Worm (Caenorhabditis elegans) whole organism, young adult: ENCODE measurements around the gene col-146.
A peak's percentile ranks its signal among the peaks of the same experiment; 100 is the strongest.

ENCODE experiments used
- F22D6.2 ChIP-seq: sonication (generic microtip); optimal IDR thresholded peaks from 2 replicates; lab custom pipeline; 2016; ENCODE audit warnings: mild to moderate bottlenecking, missing genetic modification characterization, missing compliant biosample characterization
- F39B2.1 ChIP-seq: fragments of 200-800 bp; sonication (Bioruptor generic); IDR thresholded peaks from 2 replicates; pipeline ENCODE4 v1.3.6; 2022; ENCODE audit warnings: missing genetic modification reagents, missing genetic modification characterization, missing compliant biosample characterization
- K11D2.4 ChIP-seq: fragments of 200-800 bp; sonication (Bioruptor generic); IDR thresholded peaks from 2 replicates; pipeline ENCODE4 v1.3.6; 2022; ENCODE audit warnings: missing genetic modification reagents, missing genetic modification characterization, missing compliant biosample characterization
- T26A5.8 ChIP-seq: sonication (generic microtip); optimal IDR thresholded peaks from 2 replicates; lab custom pipeline; 2016; ENCODE audit warnings: missing genetic modification characterization, missing compliant biosample characterization
- ZK185.1 ChIP-seq: sonication (generic microtip); optimal IDR thresholded peaks from 2 replicates; lab custom pipeline; 2016; ENCODE audit warnings: mild to moderate bottlenecking, missing genetic modification characterization, missing compliant biosample characterization; ENCODE audit not compliant: poor library complexity, severe bottlenecking
- attf-3 ChIP-seq: fragments of 200-800 bp; sonication (Bioruptor generic); conservative IDR thresholded peaks from 2 replicates; pipeline ENCODE4 v1.3.6; 2022; ENCODE audit warnings: missing genetic modification reagents, missing genetic modification characterization, missing compliant biosample characterization
- attf-6 ChIP-seq: fragments of 200-800 bp; sonication (Bioruptor generic); IDR thresholded peaks from 2 replicates; pipeline ENCODE4 v1.3.6; 2022; ENCODE audit warnings: missing genetic modification reagents, missing genetic modification characterization, missing compliant biosample characterization
- bed-1 ChIP-seq: fragments of 200-800 bp; sonication (Bioruptor generic); IDR thresholded peaks from 2 replicates; pipeline ENCODE4 v1.3.6; 2022; ENCODE audit warnings: missing genetic modification reagents, missing genetic modification characterization, missing compliant biosample characterization
- bed-2 ChIP-seq: fragments of 200-800 bp; sonication (Bioruptor generic); IDR thresholded peaks from 2 replicates; pipeline ENCODE4 v1.3.6; 2022; ENCODE audit warnings: missing genetic modification reagents, missing genetic modification characterization, missing compliant biosample characterization
- cebp-1 ChIP-seq, 2 experiments: fragments of 200-800 bp in 1 of 2; sonication (Bioruptor generic) in 1 of 2; sonication (generic microtip) in 1 of 2; IDR thresholded peaks in 1 of 2; optimal IDR thresholded peaks in 1 of 2; 2 replicates each; pipeline versions ENCODE4 v1.3.6 to Lab custom; 2017 to 2022; ENCODE audit warnings: missing compliant biosample characterization in 2 of 2, missing genetic modification characterization in 2 of 2, mild to moderate bottlenecking in 1 of 2, missing genetic modification reagents in 1 of 2, moderate library complexity in 1 of 2
- die-1 ChIP-seq: sonication (generic microtip); optimal IDR thresholded peaks from 2 replicates; lab custom pipeline; 2016; ENCODE audit warnings: missing genotype, mild to moderate bottlenecking, missing genetic modification characterization, missing compliant biosample characterization
- dox-1 ChIP-seq: fragments of 200-800 bp; sonication (Bioruptor generic); IDR thresholded peaks from 2 replicates; pipeline ENCODE4 v1.3.6; 2022; ENCODE audit warnings: missing genetic modification reagents, missing genetic modification characterization, missing compliant biosample characterization
- him-1 ChIP-seq: sonication (generic microtip); optimal IDR thresholded peaks from 2 replicates; lab custom pipeline; 2016; ENCODE audit warnings: missing genotype, missing genetic modification reagents, missing genetic modification characterization, missing compliant biosample characterization
- hsf-1 ChIP-seq: fragments of 200-800 bp; sonication (Bioruptor generic); IDR thresholded peaks from 2 replicates; pipeline ENCODE4 v1.3.6; 2022; ENCODE audit warnings: missing genetic modification reagents, missing genetic modification characterization, missing compliant biosample characterization
- lag-1 ChIP-seq: fragments of 200-800 bp; sonication (Bioruptor generic); IDR thresholded peaks from 2 replicates; pipeline ENCODE4 v1.3.6; 2022; ENCODE audit warnings: missing genetic modification reagents, missing genetic modification characterization, missing compliant biosample characterization
- let-607 ChIP-seq, 2 experiments: fragments of 200-800 bp in 1 of 2; sonication (Bioruptor generic) in 1 of 2; sonication (generic microtip) in 1 of 2; optimal IDR thresholded peaks; 2 replicates each; lab custom pipeline; 2016 to 2018; ENCODE audit warnings: mild to moderate bottlenecking in 2 of 2, missing compliant biosample characterization in 2 of 2, missing genetic modification characterization in 2 of 2, moderate library complexity in 2 of 2, missing genotype in 1 of 2
- nfya-1 ChIP-seq: sonication (generic microtip); optimal IDR thresholded peaks from 2 replicates; lab custom pipeline; 2017; ENCODE audit warnings: antibody characterized with exemption, missing compliant biosample characterization, missing genetic modification characterization, borderline replicate concordance; ENCODE audit not compliant: insufficient read depth
- nhr-179 ChIP-seq: sonication (generic microtip); optimal IDR thresholded peaks from 2 replicates; lab custom pipeline; 2016; ENCODE audit warnings: mild to moderate bottlenecking, missing genetic modification characterization, missing compliant biosample characterization
- nhr-80 ChIP-seq: sonication (generic microtip); optimal IDR thresholded peaks from 2 replicates; lab custom pipeline; 2016; ENCODE audit warnings: missing genetic modification characterization, missing compliant biosample characterization
- sea-2 ChIP-seq: fragments of 200-800 bp; sonication (Bioruptor generic); IDR thresholded peaks from 2 replicates; pipeline ENCODE4 v1.3.6; 2022; ENCODE audit warnings: missing genetic modification characterization, missing compliant biosample characterization
- sptf-2 ChIP-seq: fragments of 200-800 bp; sonication (Bioruptor generic); optimal IDR thresholded peaks from 2 replicates; lab custom pipeline; 2018; ENCODE audit warnings: mild to moderate bottlenecking, missing genetic modification characterization, missing compliant biosample characterization
- unc-62 ChIP-seq: fragments of 150-350 bp; optimal IDR thresholded peaks from 2 replicates; lab custom pipeline; 2014; ENCODE audit warnings: missing biosample characterization, missing genetic modification reagents, missing genetic modification characterization
- ztf-18 ChIP-seq: sonication (generic microtip); optimal IDR thresholded peaks from 2 replicates; lab custom pipeline; 2016; ENCODE audit warnings: missing genotype, mild to moderate bottlenecking, missing genetic modification characterization, missing compliant biosample characterization
- ztf-26 ChIP-seq: sonication (generic microtip); optimal IDR thresholded peaks from 2 replicates; lab custom pipeline; 2017; ENCODE audit warnings: missing genetic modification characterization, missing compliant biosample characterization

col-146 gene

DNA sequence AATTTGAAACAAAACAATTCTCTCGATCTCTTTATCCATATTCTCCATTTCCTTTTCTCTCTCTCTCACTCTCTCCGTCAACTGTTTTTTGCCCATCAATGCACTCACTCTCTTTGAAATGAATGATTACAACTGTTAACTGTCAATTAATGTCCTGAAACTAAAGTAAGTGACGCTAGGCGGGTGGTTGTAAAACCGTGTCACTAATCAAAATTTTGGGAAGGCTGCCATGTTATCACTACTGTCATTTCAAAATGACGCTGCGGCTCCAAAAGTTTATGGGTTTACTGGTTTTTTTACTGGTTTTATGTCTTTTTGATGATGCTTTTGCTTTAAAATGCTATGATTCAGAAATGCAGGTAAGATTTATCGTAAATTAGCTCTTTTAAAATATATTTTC is 49.4 kb downstream of the col-146 start, which contains the start of gene ZK287.9:
TSS of gene ZK287.9 (plus strand) at position 192 of the 400 bp plus-strand sequence.
- TF ChIP-seq K11D2.4 (GFP tag; lab: Robert Waterston, UW), result no peak
- no peak for TF ChIP-seq him-1 (tag; lab: Kevin White, UChicago)
- peak; percentile 73 to 93 for TF ChIP-seq let-607 (tag; optimal IDR thresholded peaks at IDR 0.05; lab: Kevin White, UChicago)
- TF ChIP-seq ztf-18 (tag; lab: Kevin White, UChicago), result no peak
- no peak for TF ChIP-seq nfya-1 (tag; lab: Kevin White, UChicago)
- no peak for TF ChIP-seq die-1 (tag; lab: Kevin White, UChicago)
- no peak for TF ChIP-seq bed-2
- TF ChIP-seq lag-1 (GFP tag; lab: Robert Waterston, UW), result no peak
- no peak for TF ChIP-seq bed-1 (GFP tag; lab: Robert Waterston, UW)
- TF ChIP-seq unc-62 (GFP tag; lab: Kevin White, UChicago), result peak; percentile 34
- TF ChIP-seq nhr-80, result peak; percentile 80
- no peak for TF ChIP-seq hsf-1 (GFP tag; lab: Robert Waterston, UW)

DNA sequence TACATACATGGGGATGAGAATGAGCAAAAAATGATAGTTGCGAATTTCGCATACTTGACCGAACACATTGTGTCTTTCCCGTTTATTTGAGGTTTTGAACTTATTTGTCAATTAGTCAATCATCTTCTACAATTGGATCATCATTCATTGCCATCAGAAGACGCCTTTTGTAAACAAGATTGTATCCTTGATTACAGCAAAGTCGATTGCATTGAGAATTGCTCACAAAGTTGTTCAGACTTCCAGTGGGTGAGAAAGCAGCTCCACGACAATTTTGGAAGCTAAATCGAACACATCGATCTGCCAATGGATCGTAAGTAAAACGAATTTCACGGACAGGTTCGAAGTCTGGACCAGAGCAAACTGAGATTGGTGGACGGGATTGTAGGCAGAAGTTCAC is 50.5 kb downstream of the col-146 start:
- TF ChIP-seq let-607 (tag; optimal IDR thresholded peaks at IDR 0.05; lab: Kevin White, UChicago) (no peak), dox-1 (no peak), cebp-1 (GFP tag; IDR thresholded peaks at IDR 0.05; lab: Robert Waterston, UW) (no peak), cebp-1 (tag; optimal IDR thresholded peaks at IDR 0.05; lab: Kevin White, UChicago) (no peak), F39B2.1 (GFP tag; lab: Robert Waterston, UW) (no peak), F22D6.2 (tag; lab: Kevin White, UChicago) (no peak), nhr-80 (no peak), sea-2 (GFP tag; lab: Robert Waterston, UW) (no peak), ZK185.1 (tag; lab: Kevin White, UChicago) (no peak), attf-3 (no peak), nhr-179 (tag; lab: Kevin White, UChicago) (no peak), sptf-2 (GFP tag; lab: Kevin White, UChicago) (no peak), ztf-26 (tag; lab: Kevin White, UChicago) (no peak), T26A5.8 (tag; lab: Kevin White, UChicago) (no peak), attf-6 (GFP tag; lab: Robert Waterston, UW) (no peak)
